Worm (Caenorhabditis elegans) whole organism, late embryonic: ENCODE measurements around the gene msp-33.

ENCODE experiments used
- ama-1 ChIP-seq: fragments of 150-350 bp; optimal IDR thresholded peaks from 2 replicates; lab custom pipeline; 2014
- ceh-48 ChIP-seq: sonication (generic microtip); optimal IDR thresholded peaks from 2 replicates; lab custom pipeline; 2016; ENCODE audit warnings: missing genetic modification characterization, inconsistent platforms, missing compliant biosample characterization
- dve-1 ChIP-seq: sonication (generic microtip); optimal IDR thresholded peaks from 2 replicates; lab custom pipeline; 2017; ENCODE audit warnings: antibody characterized with exemption, mild to moderate bottlenecking, missing genetic modification characterization, missing compliant biosample characterization
- ets-4 ChIP-seq: sonication (generic microtip); optimal IDR thresholded peaks from 2 replicates; lab custom pipeline; 2016; ENCODE audit warnings: missing genetic modification characterization, missing compliant biosample characterization
- fkh-10 ChIP-seq: fragments of 150-350 bp; optimal IDR thresholded peaks from 2 replicates; lab custom pipeline; 2014; ENCODE audit warnings: missing biosample characterization, missing genetic modification reagents, missing genetic modification characterization
- hlh-30 ChIP-seq: sonication (generic microtip); optimal IDR thresholded peaks from 2 replicates; lab custom pipeline; 2017; ENCODE audit warnings: antibody characterized with exemption, missing genetic modification characterization, missing compliant biosample characterization; ENCODE audit not compliant: insufficient read depth
- lim-6 ChIP-seq: sonication (generic microtip); optimal IDR thresholded peaks from 2 replicates; lab custom pipeline; 2016; ENCODE audit warnings: missing genetic modification characterization, missing compliant biosample characterization
- madf-2 ChIP-seq: sonication (generic microtip); optimal IDR thresholded peaks from 2 replicates; lab custom pipeline; 2017; ENCODE audit warnings: missing genetic modification characterization, missing compliant biosample characterization
- nhr-11 ChIP-seq: fragments of 150-350 bp; optimal IDR thresholded peaks from 2 replicates; lab custom pipeline; 2014; ENCODE audit warnings: missing biosample characterization, missing genetic modification characterization
- pqm-1 ChIP-seq: sonication (generic microtip); optimal IDR thresholded peaks from 2 replicates; lab custom pipeline; 2016; ENCODE audit warnings: missing genetic modification characterization, missing compliant biosample characterization
- tbx-2 ChIP-seq: sonication (generic microtip); optimal IDR thresholded peaks from 2 replicates; lab custom pipeline; 2016; ENCODE audit warnings: missing genetic modification characterization, missing compliant biosample characterization

DNA sequence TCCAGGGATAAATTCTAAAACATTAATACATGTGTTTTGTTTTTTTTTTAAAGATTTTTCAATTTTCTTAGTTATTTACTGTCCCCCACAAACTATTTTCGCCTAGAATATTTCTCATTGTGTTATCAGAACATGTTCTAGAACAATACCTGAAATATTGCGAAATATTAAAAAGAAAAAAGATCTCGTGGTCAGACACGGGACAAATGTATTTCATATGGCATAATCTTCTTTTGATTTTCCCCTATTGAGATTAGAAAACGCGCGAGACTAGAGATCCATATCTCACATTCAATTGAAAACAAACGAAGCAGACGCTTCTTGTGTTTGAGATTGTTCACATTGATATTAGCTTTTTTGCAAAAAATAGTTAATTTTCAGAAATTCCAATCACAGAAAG is 36.4 kb downstream of the msp-33 start:
- TF ChIP-seq dve-1 (tag; lab: Kevin White, UChicago) (no peak), nhr-11 (tag; lab: Kevin White, UChicago) (no peak), hlh-30 (tag; lab: Kevin White, UChicago) (no peak), pqm-1 (tag; lab: Kevin White, UChicago) (no peak), tbx-2 (tag; lab: Kevin White, UChicago) (no peak), ama-1 (lab: Kevin White, UChicago) (no peak), lim-6 (no peak), fkh-10 (GFP tag; lab: Kevin White, UChicago) (no peak), ets-4 (tag; lab: Kevin White, UChicago) (no peak), madf-2 (tag; lab: Kevin White, UChicago) (no peak), ceh-48 (tag; lab: Kevin White, UChicago) (no peak)
